Worm (Caenorhabditis elegans): ENCODE measurements around the gene cah-3.

DNA sequence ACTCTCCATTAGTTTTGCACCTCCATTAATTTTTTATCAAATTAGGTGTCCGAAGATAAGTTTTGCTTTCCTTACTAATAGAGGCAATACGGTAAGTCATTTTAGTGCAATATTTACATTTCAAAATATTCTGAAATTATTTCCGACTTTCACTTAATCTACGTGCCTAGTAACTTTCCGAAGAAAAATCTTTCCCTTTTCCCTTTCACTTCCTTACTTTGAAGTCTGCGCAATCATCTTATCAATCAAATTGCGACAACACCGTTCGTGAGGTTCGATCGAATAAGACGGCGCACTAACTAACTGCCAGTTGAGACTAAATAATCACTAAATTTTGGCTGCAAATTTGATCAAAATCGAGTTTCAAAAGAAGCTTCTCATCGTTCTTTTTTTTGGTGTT lies 46.6 kb downstream of the cah-3 start:
- TF ChIP-seq fkh-10 (GFP tag; optimal IDR thresholded peaks at IDR 0.05) (no peak), aly-2 (tag; optimal IDR thresholded peaks at IDR 0.05) (no peak), nhr-237 (tag; optimal IDR thresholded peaks at IDR 0.05) (no peak), nhr-28 (tag; optimal IDR thresholded peaks at IDR 0.05) (no peak)

All from whole organism, L3 larva.